Worm (Caenorhabditis elegans): ENCODE measurements around the gene seld-1.

- no peak for TF ChIP-seq flt-1 (GFP tag; IDR thresholded peaks at IDR 0.05)
- TF ChIP-seq ref-1 (GFP tag; conservative IDR thresholded peaks at IDR 0.05), result no peak
- no peak for TF ChIP-seq ztf-29 (GFP tag; IDR thresholded peaks at IDR 0.05)
- no peak for TF ChIP-seq T22C8.4 (GFP tag; IDR thresholded peaks at IDR 0.05)
Measured at ce11 chrIV:13492271-13492670, 13.0 kb upstream of the seld-1 start, which contains the start of gene Y45F10A.7.

Measured in whole organism, midembryonic.